Worm (Caenorhabditis elegans) whole organism, L1 larva: Measurements from ENCODE around the gene F02C12.3.

ENCODE experiments used
- C16A3.4 ChIP-seq: fragments of 150-350 bp; optimal IDR thresholded peaks from 2 replicates; lab custom pipeline; 2014; ENCODE audit warnings: missing biosample characterization, missing genetic modification characterization
- C34B4.2 ChIP-seq: sonication (generic microtip); optimal IDR thresholded peaks from 2 replicates; lab custom pipeline; 2017; ENCODE audit warnings: mild to moderate bottlenecking, missing genetic modification characterization, missing compliant biosample characterization
- Y116A8C.19 ChIP-seq: sonication (generic microtip); optimal IDR thresholded peaks from 2 replicates; lab custom pipeline; 2016; ENCODE audit warnings: missing compliant biosample characterization, missing genetic modification characterization, borderline replicate concordance
- aha-1 ChIP-seq: fragments of 150-350 bp; optimal IDR thresholded peaks from 2 replicates; lab custom pipeline; 2014; ENCODE audit warnings: missing biosample characterization, missing genetic modification characterization
- ceh-63 ChIP-seq: fragments of 200-800 bp; sonication (Bioruptor generic); optimal IDR thresholded peaks from 2 replicates; lab custom pipeline; 2018; ENCODE audit warnings: mild to moderate bottlenecking, missing genetic modification characterization, missing compliant biosample characterization
- ceh-8 ChIP-seq: fragments of 200-800 bp; sonication (Bioruptor generic); optimal IDR thresholded peaks from 2 replicates; lab custom pipeline; 2018; ENCODE audit warnings: mild to moderate bottlenecking, missing genetic modification characterization, moderate library complexity, missing compliant biosample characterization
- ceh-82 ChIP-seq, 3 experiments: fragments of 150-350 bp in 1 of 3; sonication (generic microtip) in 2 of 3; optimal IDR thresholded peaks; 2 replicates each; lab custom pipeline; 2014 to 2017; ENCODE audit warnings: missing biosample characterization in 3 of 3, missing genetic modification characterization in 3 of 3
- ces-1 ChIP-seq: fragments of 150-350 bp; optimal IDR thresholded peaks from 2 replicates; lab custom pipeline; 2014; ENCODE audit warnings: missing biosample characterization, missing genetic modification reagents, missing genetic modification characterization
- efl-1 ChIP-seq, 4 experiments: fragments of 150-350 bp; optimal IDR thresholded peaks in 3 of 4; peaks in 1 of 4; 1 replicate in 1 of 4; 2 replicates in 3 of 4; lab custom pipeline; 2014; ENCODE audit warnings: missing biosample characterization in 2 of 4, missing genetic modification characterization in 2 of 4, missing genetic modification reagents in 2 of 4
- elt-2 ChIP-seq: sonication (generic microtip); optimal IDR thresholded peaks from 2 replicates; lab custom pipeline; 2016; ENCODE audit warnings: missing genetic modification characterization, mild to moderate bottlenecking, inconsistent platforms, missing compliant biosample characterization, missing genetic modification reagents
- elt-3 ChIP-seq, 6 experiments: fragments of 150-350 bp in 1 of 6; sonication (generic microtip); optimal IDR thresholded peaks; 2 replicates each; lab custom pipeline; 2017 to 2018; ENCODE audit warnings: missing biosample characterization in 6 of 6, missing genetic modification characterization in 6 of 6, inconsistent platforms in 1 of 6
- ets-5 ChIP-seq: fragments of 200-800 bp; sonication (Bioruptor generic); IDR thresholded peaks from 2 replicates; pipeline ENCODE4 v1.3.6; 2022; ENCODE audit warnings: missing genetic modification characterization, missing compliant biosample characterization
- fkh-10 ChIP-seq: sonication (generic microtip); optimal IDR thresholded peaks from 2 replicates; lab custom pipeline; 2017; ENCODE audit warnings: missing biosample characterization, missing genetic modification reagents, missing genetic modification characterization
- fkh-4 ChIP-seq: sonication (generic microtip); optimal IDR thresholded peaks from 2 replicates; lab custom pipeline; 2016; ENCODE audit warnings: missing compliant biosample characterization, missing genetic modification characterization, borderline replicate concordance
- lin-14 ChIP-seq: fragments of 200-800 bp; sonication (Bioruptor generic); optimal IDR thresholded peaks from 2 replicates; lab custom pipeline; 2018; ENCODE audit warnings: mild to moderate bottlenecking, missing genetic modification characterization, moderate library complexity, missing compliant biosample characterization
- lin-35 ChIP-seq, 2 experiments: fragments of 150-350 bp; optimal IDR thresholded peaks; 2 replicates each; lab custom pipeline; 2014; ENCODE audit warnings: missing biosample characterization in 2 of 2, missing genetic modification characterization in 2 of 2, missing genetic modification reagents in 2 of 2
- lin-39 ChIP-seq: fragments of 150-350 bp; optimal IDR thresholded peaks from 2 replicates; lab custom pipeline; 2014; ENCODE audit warnings: missing biosample characterization, missing genetic modification reagents, missing genetic modification characterization
- nhr-19 ChIP-seq: fragments of 200-800 bp; sonication (Bioruptor generic); conservative IDR thresholded peaks from 2 replicates; pipeline ENCODE4 v1.3.6; 2022; ENCODE audit warnings: missing genetic modification characterization, missing compliant biosample characterization
- nhr-20 ChIP-seq: sonication (generic microtip); optimal IDR thresholded peaks from 2 replicates; lab custom pipeline; 2016; ENCODE audit warnings: mild to moderate bottlenecking, missing genetic modification characterization, missing compliant biosample characterization
- nhr-28 ChIP-seq: fragments of 150-350 bp; optimal IDR thresholded peaks from 2 replicates; lab custom pipeline; 2014; ENCODE audit warnings: missing biosample characterization, missing genetic modification characterization
- nhr-71 ChIP-seq: sonication (generic microtip); optimal IDR thresholded peaks from 2 replicates; lab custom pipeline; 2016; ENCODE audit warnings: mild to moderate bottlenecking, missing genetic modification characterization, moderate library complexity, missing compliant biosample characterization
- nhr-84 ChIP-seq: sonication (generic microtip); optimal IDR thresholded peaks from 2 replicates; lab custom pipeline; 2017; ENCODE audit warnings: missing biosample characterization, missing genetic modification characterization
- nhr-85 ChIP-seq: sonication (generic microtip); peaks from one replicate; lab custom pipeline; 2016; ENCODE audit warnings: missing genetic modification characterization, inconsistent platforms, missing compliant biosample characterization
- nhr-90 ChIP-seq: sonication (generic microtip); optimal IDR thresholded peaks from 2 replicates; lab custom pipeline; 2016; ENCODE audit warnings: mild to moderate bottlenecking, missing genetic modification characterization, missing compliant biosample characterization; ENCODE audit not compliant: poor library complexity
- pqm-1 ChIP-seq: sonication (generic microtip); optimal IDR thresholded peaks from 3 replicates; lab custom pipeline; 2017; ENCODE audit warnings: missing biosample characterization, missing genetic modification characterization
- skn-1 ChIP-seq: fragments of 150-350 bp; optimal IDR thresholded peaks from 2 replicates; lab custom pipeline; 2014; ENCODE audit warnings: missing biosample characterization, missing genetic modification characterization
- snu-23 ChIP-seq: sonication (generic microtip); optimal IDR thresholded peaks from 2 replicates; lab custom pipeline; 2016; ENCODE audit warnings: missing genetic modification characterization, missing compliant biosample characterization
- swsn-7 ChIP-seq: sonication (generic microtip); optimal IDR thresholded peaks from 2 replicates; lab custom pipeline; 2016; ENCODE audit warnings: missing genetic modification characterization, missing compliant biosample characterization
- tbx-2 ChIP-seq: sonication (generic microtip); optimal IDR thresholded peaks from 2 replicates; lab custom pipeline; 2016; ENCODE audit warnings: missing genetic modification characterization, missing compliant biosample characterization
- unc-86 ChIP-seq: sonication (generic microtip); optimal IDR thresholded peaks from 2 replicates; lab custom pipeline; 2016; ENCODE audit warnings: missing genetic modification characterization, missing compliant biosample characterization
- zip-4 ChIP-seq: fragments of 200-800 bp; sonication (Bioruptor generic); optimal IDR thresholded peaks from 2 replicates; lab custom pipeline; 2018; ENCODE audit warnings: mild to moderate bottlenecking, missing genetic modification characterization, moderate library complexity, missing compliant biosample characterization
- ztf-11 ChIP-seq, 2 experiments: sonication (generic microtip); optimal IDR thresholded peaks; 2 replicates each; lab custom pipeline; 2016 to 2017; ENCODE audit warnings: missing genetic modification characterization in 2 of 2, missing biosample characterization in 1 of 2, missing compliant biosample characterization in 1 of 2
- ztf-4 ChIP-seq: fragments of 150-350 bp; optimal IDR thresholded peaks from 2 replicates; lab custom pipeline; 2014; ENCODE audit warnings: missing biosample characterization, missing genetic modification characterization

Gene F02C12.3

ce11 chrX:13359800-13360199 is 37.0 kb upstream of the F02C12.3 start:
- TF ChIP-seq lin-35 (GFP tag; optimal IDR thresholded peaks at IDR 0.05; lab: Kevin White, UChicago), result peak in 1 of 2 experiments; percentile 8
- TF ChIP-seq ets-5 (GFP tag; lab: Robert Waterston, UW), result no peak
- peak in 1 of 6 experiments; percentile 25 for TF ChIP-seq elt-3 (tag; optimal IDR thresholded peaks at IDR 0.05; lab: Kevin White, UChicago)
- TF ChIP-seq ces-1 (GFP tag; lab: Kevin White, UChicago), result no peak
- TF ChIP-seq aha-1 (tag; lab: Kevin White, UChicago), result no peak
- peak; percentile 38 for TF ChIP-seq nhr-90 (tag; lab: Kevin White, UChicago)
- peak; percentile 40 for TF ChIP-seq nhr-85 (tag; lab: Kevin White, UChicago)
- TF ChIP-seq nhr-71 (tag; lab: Kevin White, UChicago), result peak; percentile 21
- peak; percentile 58 for TF ChIP-seq elt-2 (tag; lab: Kevin White, UChicago)
- TF ChIP-seq skn-1, result no peak
- peak; percentile 89 for TF ChIP-seq nhr-19 (GFP tag; lab: Robert Waterston, UW)
- TF ChIP-seq efl-1 (optimal IDR thresholded peaks at IDR 0.05; lab: Kevin White, UChicago), result no peak
- peak in 1 of 2 experiments; percentile 54 for TF ChIP-seq efl-1 (GFP tag; optimal IDR thresholded peaks at IDR 0.05 in 1 of 2; lab: Kevin White, UChicago)
- no peak for TF ChIP-seq nhr-28 (tag; lab: Kevin White, UChicago)
- peak; percentile 27 for TF ChIP-seq snu-23 (GFP tag; lab: Kevin White, UChicago)
- peak; percentile 49 for TF ChIP-seq lin-14 (GFP tag; lab: Kevin White, UChicago)
- peak; percentile 68 for TF ChIP-seq nhr-20 (tag; lab: Kevin White, UChicago)

- TF ChIP-seq pqm-1 (tag; lab: Kevin White, UChicago) (no peak), nhr-71 (tag; lab: Kevin White, UChicago) (peak; percentile 23), elt-2 (tag; lab: Kevin White, UChicago) (peak; percentile 84), lin-35 (GFP tag; optimal IDR thresholded peaks at IDR 0.05; lab: Kevin White, UChicago) (peak in 1 of 2 experiments; percentile 50), nhr-19 (GFP tag; lab: Robert Waterston, UW) (peak; percentile 14; the same call in 1 of the 2 replicates), zip-4 (GFP tag; lab: Kevin White, UChicago) (no peak), nhr-20 (tag; lab: Kevin White, UChicago) (peak; percentile 35), lin-14 (GFP tag; lab: Kevin White, UChicago) (peak; percentile 6), tbx-2 (no peak)
Measured at ce11 chrX:13360632-13361031, 36.1 kb upstream of the F02C12.3 start.

ce11 chrX:13362486-13362885 is 34.3 kb upstream of the F02C12.3 start, which contains the start of gene C49F8.15:
C49F8.15 (minus strand) TSS chrX:13362586.
- no peak for TF ChIP-seq lin-39 (tag; lab: Kevin White, UChicago)
- no peak for TF ChIP-seq C34B4.2 (tag; lab: Kevin White, UChicago)
- TF ChIP-seq C16A3.4 (tag; lab: Kevin White, UChicago), result no peak
- TF ChIP-seq nhr-90 (tag; lab: Kevin White, UChicago), result no peak
- TF ChIP-seq, all 84 proteins: peak for 0

DNA sequence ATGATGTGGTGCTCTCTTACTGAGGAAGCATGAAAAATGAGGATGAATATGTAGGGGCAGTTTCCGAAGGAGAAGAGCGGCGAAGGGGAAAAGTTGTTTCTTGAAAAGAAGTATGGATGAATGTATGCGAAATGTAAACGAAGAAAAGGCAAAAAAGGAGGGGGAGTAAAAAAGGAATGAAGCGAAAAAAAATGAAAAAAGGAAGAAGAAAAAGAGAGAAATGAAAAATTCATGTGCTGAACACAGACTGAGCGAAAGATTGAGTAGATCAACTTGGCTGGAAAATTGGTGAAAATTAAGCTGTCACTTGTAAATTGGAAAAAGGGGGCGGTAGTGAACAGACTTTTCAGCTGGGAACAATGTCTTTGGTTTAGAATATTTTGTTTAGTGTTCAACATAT is 31.9 kb upstream of the F02C12.3 start, which contains the start of gene C49F8.1:
Gene C49F8.1 (minus strand): TSS at position 101 of the 400 bp plus-strand sequence.
- TF ChIP-seq fkh-4 (tag; lab: Kevin White, UChicago) (no peak), Y116A8C.19 (tag; lab: Kevin White, UChicago) (no peak), C34B4.2 (tag; lab: Kevin White, UChicago) (no peak), pqm-1 (tag; lab: Kevin White, UChicago) (no peak), ceh-63 (GFP tag; lab: Kevin White, UChicago) (no peak), swsn-7 (tag; lab: Kevin White, UChicago) (no peak), nhr-20 (tag; lab: Kevin White, UChicago) (no peak), nhr-84 (tag; lab: Kevin White, UChicago) (no peak), fkh-10 (GFP tag; lab: Kevin White, UChicago) (peak; percentile 4), ceh-82 (tag; optimal IDR thresholded peaks at IDR 0.05; lab: Kevin White, UChicago) (no peak), ets-5 (GFP tag; lab: Robert Waterston, UW) (no peak), ceh-8 (GFP tag; lab: Kevin White, UChicago) (no peak), ztf-11 (tag; optimal IDR thresholded peaks at IDR 0.05; lab: Kevin White, UChicago) (no peak), lin-14 (GFP tag; lab: Kevin White, UChicago) (peak; percentile 40), unc-86 (tag; lab: Kevin White, UChicago) (peak; percentile 48), ztf-4 (tag; lab: Kevin White, UChicago) (no peak), skn-1 (no peak)
- TF ChIP-seq, all 84 proteins: peak for 3
